Worm (Caenorhabditis elegans): ENCODE data around the gene Y24D9A.7.

DNA sequence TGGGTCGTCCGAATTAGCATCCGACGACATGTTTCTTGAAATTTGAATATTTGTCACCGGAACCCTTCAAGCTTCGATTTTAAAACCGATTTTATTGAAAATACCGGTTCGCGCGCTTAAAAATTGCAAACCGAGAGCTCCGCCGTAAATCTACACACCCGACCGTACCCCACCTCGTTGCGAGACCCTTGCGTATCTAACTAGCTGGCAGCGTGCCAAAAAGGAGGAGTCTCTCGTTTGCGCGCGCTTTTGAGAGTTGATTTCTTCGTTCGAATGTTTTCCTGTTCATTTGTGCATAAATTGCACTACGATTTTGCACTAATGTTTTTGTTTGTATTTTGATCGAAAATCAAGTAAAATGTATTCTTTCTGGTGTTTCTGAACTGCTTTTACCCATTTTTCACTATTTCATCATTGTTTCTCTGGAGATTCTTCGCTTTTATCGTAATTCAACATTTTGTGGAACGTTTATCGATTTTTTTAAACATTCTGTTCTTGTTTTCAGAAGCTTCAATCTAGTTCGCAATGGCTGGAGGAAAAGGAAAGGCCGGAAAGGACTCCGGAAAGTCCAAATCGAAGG is 40.8 kb upstream of the Y24D9A.7 start, which contains the start of the genes wapl-1 and htz-1:
- TF ChIP-seq nfya-1 (tag; optimal IDR thresholded peaks at IDR 0.05; ENCODE audit: borderline replicate concordance, insufficient read depth) (no peak), chd-7 (tag; optimal IDR thresholded peaks at IDR 0.05) (peak; percentile 62), ZK185.1 (tag; optimal IDR thresholded peaks at IDR 0.05; ENCODE audit: poor library complexity, severe bottlenecking) (peak; percentile 88), lin-26 (GFP tag; IDR thresholded peaks at IDR 0.05) (no peak), atf-7 (tag; optimal IDR thresholded peaks at IDR 0.05) (peak; percentile 72), ets-4 (GFP tag; optimal IDR thresholded peaks at IDR 0.05) (no peak), rpc-1 (optimal IDR thresholded peaks at IDR 0.05) (no peak), rpc-1 (tag; optimal IDR thresholded peaks at IDR 0.05) (no peak), C06A6.2 (GFP tag; conservative IDR thresholded peaks at IDR 0.05) (peak; percentile 85), F57A8.1 (GFP tag; optimal IDR thresholded peaks at IDR 0.05) (no peak), bed-1 (GFP tag; IDR thresholded peaks at IDR 0.05) (no peak), xnd-1 (tag; optimal IDR thresholded peaks at IDR 0.05) (peak; percentile 73), B0035.1 (tag; optimal IDR thresholded peaks at IDR 0.05) (no peak), egl-44 (GFP tag; IDR thresholded peaks at IDR 0.05) (no peak)

Measured in whole organism, young adult.